Fruit fly (Drosophila melanogaster): ENCODE data around the gene CG13004.

The CG13004 gene

dm6 chrX:16839905-16840304 is 4.6 kb upstream of the CG13004 start (continued):
- TF ChIP-seq ranshi (GFP tag; IDR thresholded peaks at IDR 0.05) (no peak), so (GFP tag; IDR thresholded peaks at IDR 0.05) (no peak), gcm2 (GFP tag; optimal IDR thresholded peaks at IDR 0.05) (no peak), Sin3A (optimal IDR thresholded peaks at IDR 0.05) (no peak), CG11093 (GFP tag; IDR thresholded peaks at IDR 0.05) (no peak), sim (GFP tag; IDR thresholded peaks at IDR 0.05) (no peak), dmrt99B (tag; optimal IDR thresholded peaks at IDR 0.05) (no peak), Bteb2 (GFP tag; optimal IDR thresholded peaks at IDR 0.05) (no peak), CG10274 (GFP tag; optimal IDR thresholded peaks at IDR 0.05) (no peak), CG7786 (GFP tag; optimal IDR thresholded peaks at IDR 0.05) (no peak), hb (GFP tag; IDR thresholded peaks at IDR 0.05; ENCODE audit: partially characterized antibody) (no peak), CG18476 (GFP tag; optimal IDR thresholded peaks at IDR 0.05) (no peak), tx (GFP tag; optimal IDR thresholded peaks at IDR 0.05) (no peak), CG30403 (GFP tag; optimal IDR thresholded peaks at IDR 0.05) (no peak), CG18262 (tag; optimal IDR thresholded peaks at IDR 0.05) (no peak), lab (GFP tag; optimal IDR thresholded peaks at IDR 0.05) (no peak), zfh1 (GFP tag; IDR thresholded peaks at IDR 0.05) (no peak), hbn (GFP tag; IDR thresholded peaks at IDR 0.05; ENCODE audit: partially characterized antibody) (no peak), CG6175 (GFP tag; IDR thresholded peaks at IDR 0.05) (peak; percentile 18; the same call in 1 of the 3 replicates), luna (GFP tag; optimal IDR thresholded peaks at IDR 0.05) (no peak), amos (GFP tag; IDR thresholded peaks at IDR 0.05; ENCODE audit: partially characterized antibody) (peak; percentile 38; the same call in 1 of the 2 replicates), CG13894 (tag; optimal IDR thresholded peaks at IDR 0.05) (no peak), Rx (GFP tag; IDR thresholded peaks at IDR 0.05) (no peak), CG7372 (GFP tag; IDR thresholded peaks at IDR 0.05) (no peak), CG6254 (GFP tag; optimal IDR thresholded peaks at IDR 0.05) (no peak), CG18619 (GFP tag; optimal IDR thresholded peaks at IDR 0.05) (no peak), Abd-B (GFP tag; optimal IDR thresholded peaks at IDR 0.05) (peak; percentile 56), grau (tag; optimal IDR thresholded peaks at IDR 0.05) (no peak), slou (GFP tag; optimal IDR thresholded peaks at IDR 0.05) (no peak), CG2120 (GFP tag; optimal IDR thresholded peaks at IDR 0.05) (peak; percentile 7), h (optimal IDR thresholded peaks at IDR 0.05) (no peak), Ets65A (GFP tag) (peak; percentile 94), p53 (GFP tag; optimal IDR thresholded peaks at IDR 0.05) (no peak), CG4328 (GFP tag; optimal IDR thresholded peaks at IDR 0.05) (no peak), Optix (GFP tag; IDR thresholded peaks at IDR 0.05) (no peak), da (GFP tag; optimal IDR thresholded peaks at IDR 0.05) (no peak), cad (GFP tag; optimal IDR thresholded peaks at IDR 0.05) (no peak), Dfd (GFP tag; optimal IDR thresholded peaks at IDR 0.05) (no peak), CG6689 (GFP tag; IDR thresholded peaks at IDR 0.05) (no peak), Opbp (GFP tag; IDR thresholded peaks at IDR 0.05; ENCODE audit: partially characterized antibody) (peak; percentile 58; the same call in 2 of the 3 replicates), CG11696 (GFP tag; IDR thresholded peaks at IDR 0.05) (no peak), Myb (GFP tag; optimal IDR thresholded peaks at IDR 0.05) (peak; percentile 84), ase (GFP tag; IDR thresholded peaks at IDR 0.05) (no peak), CG17568 (GFP tag; optimal IDR thresholded peaks at IDR 0.05) (no peak), Eip74EF (GFP tag; optimal IDR thresholded peaks at IDR 0.05) (no peak), Aef1 (GFP tag; IDR thresholded peaks at IDR 0.05) (peak; percentile 11; the same call in 1 of the 3 replicates), CG10565 (GFP tag; optimal IDR thresholded peaks at IDR 0.05) (no peak), HLHmδ (GFP tag; optimal IDR thresholded peaks at IDR 0.05) (no peak), psq (GFP tag; optimal IDR thresholded peaks at IDR 0.05) (no peak), CG17328 (GFP tag; IDR thresholded peaks at IDR 0.05) (0 out of 2 replicates have a peak, but pooled peaks have one; percentile 16), pan (optimal IDR thresholded peaks at IDR 0.05) (no peak), pan (GFP tag; optimal IDR thresholded peaks at IDR 0.05 in 1 of 2, IDR thresholded peaks at IDR 0.05 in 1 of 2) (no peak), Dad (GFP tag; optimal IDR thresholded peaks at IDR 0.05) (no peak)

Data from whole organism, embryonic.